Fruit fly (Drosophila melanogaster) whole organism, embryonic: Measurements from ENCODE around the gene RhoBTB.
A peak's percentile ranks its signal among the peaks of the same experiment; 100 is the strongest.

Source experiments
- Asciz ChIP-seq: fragments of 200-800 bp; sonication (Bioruptor generic); optimal IDR thresholded peaks from 2 replicates; lab custom pipeline; 2017; ENCODE audit warnings: missing biosample characterization, mild to moderate bottlenecking, missing genetic modification characterization, missing genetic modification reagents
- CG1024 ChIP-seq: fragments of 200-800 bp; sonication (Bioruptor generic); IDR thresholded peaks from 2 replicates; pipeline ENCODE4 v1.3.6; 2022; ENCODE audit warnings: missing biosample characterization, missing genetic modification characterization
- CG12769 ChIP-seq: fragments of 200-800 bp; sonication (Bioruptor generic); optimal IDR thresholded peaks from 2 replicates; lab custom pipeline; 2019; ENCODE audit warnings: missing biosample characterization, mild to moderate bottlenecking, missing genetic modification characterization, moderate library complexity
- CG13287 ChIP-seq: fragments of 200-800 bp; sonication (Bioruptor generic); IDR thresholded peaks from 2 replicates; pipeline ENCODE4 v1.3.6; 2022; ENCODE audit warnings: missing biosample characterization, missing genetic modification characterization; ENCODE audit not compliant: partially characterized antibody
- CG16863 ChIP-seq: fragments of 200-800 bp; sonication (Bioruptor generic); optimal IDR thresholded peaks from 3 replicates; lab custom pipeline; 2016; ENCODE audit warnings: missing biosample characterization, missing genetic modification characterization
- CG17568 ChIP-seq: fragments of 200-800 bp; sonication (Bioruptor generic); optimal IDR thresholded peaks from 2 replicates; lab custom pipeline; 2018; ENCODE audit warnings: missing biosample characterization, mild to moderate bottlenecking, missing genetic modification characterization, moderate library complexity
- CG30020 ChIP-seq: fragments of 200-800 bp; optimal IDR thresholded peaks from 2 replicates; lab custom pipeline; 2019; ENCODE audit warnings: missing biosample characterization, mild to moderate bottlenecking, missing genetic modification characterization, moderate library complexity
- CG4360 ChIP-seq: fragments of 200-800 bp; sonication (Bioruptor generic); IDR thresholded peaks from 2 replicates; pipeline ENCODE4 v1.3.6; 2022; ENCODE audit warnings: missing biosample characterization, missing genetic modification characterization
- CG4617 ChIP-seq: fragments of 200-800 bp; sonication (Bioruptor generic); optimal IDR thresholded peaks from 3 replicates; lab custom pipeline; 2016; ENCODE audit warnings: missing biosample characterization, missing genetic modification characterization, borderline replicate concordance
- CG6813 ChIP-seq: fragments of 200-800 bp; sonication (Bioruptor generic); optimal IDR thresholded peaks from 2 replicates; lab custom pipeline; 2017; ENCODE audit warnings: missing biosample characterization, missing genetic modification characterization, mild to moderate bottlenecking, moderate library complexity, missing genetic modification reagents
- CG7839 ChIP-seq: fragments of 200-800 bp; sonication (Bioruptor generic); optimal IDR thresholded peaks from 3 replicates; lab custom pipeline; 2018; ENCODE audit warnings: missing biosample characterization, mild to moderate bottlenecking, missing genetic modification characterization, moderate library complexity
- CG8359 ChIP-seq: fragments of 200-800 bp; sonication (Bioruptor generic); optimal IDR thresholded peaks from 2 replicates; lab custom pipeline; 2017; ENCODE audit warnings: missing biosample characterization, mild to moderate bottlenecking, missing genetic modification characterization, borderline replicate concordance
- CG8478 ChIP-seq: fragments of >200 bp; optimal IDR thresholded peaks from 2 replicates; lab custom pipeline; 2018
- Camta ChIP-seq: fragments of 200-800 bp; sonication (Bioruptor generic); optimal IDR thresholded peaks from 2 replicates; lab custom pipeline; 2016; ENCODE audit warnings: missing biosample characterization, missing genetic modification characterization
- D ChIP-seq, 2 experiments: fragments of 200-800 bp in 1 of 2; fragments of >200 bp in 1 of 2; sonication (Bioruptor generic) in 1 of 2; optimal IDR thresholded peaks; 2 replicates in 1 of 2; 3 replicates in 1 of 2; lab custom pipeline; 2017; ENCODE audit warnings: mild to moderate bottlenecking in 1 of 2, missing biosample characterization in 1 of 2, missing genetic modification characterization in 1 of 2, missing genetic modification reagents in 1 of 2
- Dref ChIP-seq: fragments of 200-800 bp; sonication (Bioruptor generic); IDR thresholded peaks from 2 replicates; pipeline ENCODE4 v1.3.6; 2022; ENCODE audit warnings: missing biosample characterization, missing genetic modification characterization
- Gug ChIP-seq: fragments of 200-800 bp; sonication (Bioruptor generic); IDR thresholded peaks from 4 replicates; pipeline ENCODE4 v1.3.6; 2022; ENCODE audit warnings: missing biosample characterization, missing genetic modification characterization
- HLHmδ ChIP-seq: fragments of 200-800 bp; sonication (Bioruptor generic); optimal IDR thresholded peaks from 2 replicates; lab custom pipeline; 2018; ENCODE audit warnings: missing biosample characterization, mild to moderate bottlenecking, missing genetic modification characterization, moderate library complexity
- Hmx ChIP-seq: fragments of 200-800 bp; sonication (Bioruptor generic); optimal IDR thresholded peaks from 2 replicates; lab custom pipeline; 2016; ENCODE audit warnings: missing biosample characterization, missing genetic modification characterization
- Hr78 ChIP-seq, 2 experiments: fragments of 200-800 bp in 1 of 2; fragments of >200 bp in 1 of 2; sonication (Bioruptor generic) in 1 of 2; optimal IDR thresholded peaks; 2 replicates each; lab custom pipeline; 2017 to 2019; ENCODE audit warnings: missing biosample characterization in 2 of 2, missing genetic modification characterization in 2 of 2, mild to moderate bottlenecking in 1 of 2, moderate library complexity in 1 of 2
- Nf-YA ChIP-seq: fragments of 200-800 bp; sonication (Bioruptor generic); IDR thresholded peaks from 2 replicates; pipeline ENCODE4 v1.3.6; 2022; ENCODE audit warnings: missing biosample characterization, missing genetic modification characterization
- NfI ChIP-seq: fragments of 200-800 bp; sonication (Bioruptor generic); optimal IDR thresholded peaks from 3 replicates; lab custom pipeline; 2018; ENCODE audit warnings: missing biosample characterization, mild to moderate bottlenecking, missing genetic modification characterization, moderate library complexity
- Opbp ChIP-seq: fragments of 200-800 bp; sonication (Bioruptor generic); IDR thresholded peaks from 3 replicates; pipeline ENCODE4 v1.3.6; 2022; ENCODE audit warnings: missing biosample characterization, missing genetic modification characterization; ENCODE audit not compliant: partially characterized antibody
- Sox100B ChIP-seq: fragments of 200-800 bp; sonication (Bioruptor generic); optimal IDR thresholded peaks from 3 replicates; lab custom pipeline; 2018; ENCODE audit warnings: missing biosample characterization, mild to moderate bottlenecking, missing genetic modification characterization
- Trl ChIP-seq, 3 experiments: fragments of >200 bp in 2 of 3; fragments of 200-800 bp in 1 of 3; sonication (Bioruptor generic) in 1 of 3; optimal IDR thresholded peaks; 2 replicates in 1 of 3; 3 replicates in 2 of 3; lab custom pipeline; 2016 to 2017; ENCODE audit warnings: missing biosample characterization in 1 of 3, missing genetic modification characterization in 1 of 3
- chif ChIP-seq, 2 experiments: fragments of 200-800 bp; sonication (Bioruptor generic); optimal IDR thresholded peaks; 3 replicates each; lab custom pipeline; 2016; ENCODE audit warnings: missing biosample characterization in 2 of 2, missing genetic modification characterization in 2 of 2
- corto ChIP-seq: fragments of 200-800 bp; sonication (Bioruptor generic); optimal IDR thresholded peaks from 2 replicates; lab custom pipeline; 2016; ENCODE audit warnings: missing biosample characterization, mild to moderate bottlenecking, missing genetic modification characterization, moderate library complexity
- crol ChIP-seq: fragments of 200-800 bp; sonication (Bioruptor generic); IDR thresholded peaks from 2 replicates; pipeline ENCODE4 v1.3.6; 2022; ENCODE audit warnings: missing biosample characterization, missing genetic modification characterization
- dmrt99B ChIP-seq: fragments of 200-800 bp; sonication (Bioruptor generic); optimal IDR thresholded peaks from 2 replicates; lab custom pipeline; 2018; ENCODE audit warnings: missing biosample characterization, mild to moderate bottlenecking, missing genetic modification characterization, moderate library complexity
- eve ChIP-seq, 2 experiments: fragments of >200 bp; optimal IDR thresholded peaks; 2 replicates each; lab custom pipeline; 2017; ENCODE audit warnings: missing biosample characterization in 2 of 2, missing genetic modification characterization in 2 of 2
- h ChIP-seq: fragments of >200 bp; optimal IDR thresholded peaks from 2 replicates; lab custom pipeline; 2017
- hbn ChIP-seq: fragments of 200-800 bp; sonication (Bioruptor generic); IDR thresholded peaks from 2 replicates; pipeline ENCODE4 v1.3.6; 2022; ENCODE audit warnings: missing biosample characterization, missing genetic modification characterization; ENCODE audit not compliant: partially characterized antibody
- jumu ChIP-seq: fragments of 200-800 bp; sonication (Bioruptor generic); optimal IDR thresholded peaks from 3 replicates; lab custom pipeline; 2016; ENCODE audit warnings: missing biosample characterization, missing genetic modification characterization
- kni ChIP-seq: fragments of 200-800 bp; sonication (Bioruptor generic); optimal IDR thresholded peaks from 3 replicates; lab custom pipeline; 2017; ENCODE audit warnings: mild to moderate bottlenecking, missing biosample characterization, missing genetic modification reagents, missing genetic modification characterization
- mirr ChIP-seq: fragments of 200-800 bp; sonication (Bioruptor generic); optimal IDR thresholded peaks from 3 replicates; lab custom pipeline; 2018; ENCODE audit warnings: missing biosample characterization, mild to moderate bottlenecking, missing genetic modification characterization
- nerfin-2 ChIP-seq: fragments of 200-800 bp; sonication (Bioruptor generic); IDR thresholded peaks from 2 replicates; pipeline ENCODE4 v1.3.6; 2022; ENCODE audit warnings: missing biosample characterization, missing genetic modification characterization; ENCODE audit not compliant: partially characterized antibody
- onecut ChIP-seq: fragments of 200-800 bp; sonication (Bioruptor generic); IDR thresholded peaks from 2 replicates; pipeline ENCODE4 v1.3.6; 2022; ENCODE audit warnings: missing biosample characterization, missing genetic modification characterization
- otp ChIP-seq: fragments of 200-800 bp; sonication (Bioruptor generic); IDR thresholded peaks from 3 replicates; pipeline ENCODE4, ENCODE4 v1.3.6; 2022; ENCODE audit warnings: missing biosample characterization, missing genetic modification characterization
- rib ChIP-seq: fragments of 200-800 bp; sonication (Bioruptor generic); IDR thresholded peaks from 2 replicates; pipeline ENCODE4 v1.3.6; 2022; ENCODE audit warnings: missing biosample characterization, missing genetic modification characterization
- run ChIP-seq: fragments of 200-800 bp; sonication (Bioruptor generic); optimal IDR thresholded peaks from 3 replicates; lab custom pipeline; 2018; ENCODE audit warnings: missing biosample characterization, mild to moderate bottlenecking, missing genetic modification characterization
- sr ChIP-seq: fragments of 200-800 bp; sonication (Bioruptor generic); IDR thresholded peaks from 3 replicates; pipeline ENCODE4 v1.3.6; 2022; ENCODE audit warnings: missing biosample characterization, missing genetic modification characterization
- ssp ChIP-seq: fragments of 200-800 bp; sonication (Bioruptor generic); IDR thresholded peaks from 2 replicates; pipeline ENCODE4 v1.3.6; 2022; ENCODE audit warnings: missing biosample characterization, missing genetic modification characterization
- tna ChIP-seq: fragments of 200-800 bp; sonication (Bioruptor generic); IDR thresholded peaks from 2 replicates; pipeline ENCODE4 v1.3.6; 2022; ENCODE audit warnings: missing biosample characterization, missing genetic modification characterization; ENCODE audit not compliant: partially characterized antibody
- tup ChIP-seq: fragments of 200-800 bp; sonication (Bioruptor generic); optimal IDR thresholded peaks from 2 replicates; lab custom pipeline; 2016; ENCODE audit warnings: missing biosample characterization, mild to moderate bottlenecking, missing genetic modification characterization, moderate library complexity
- unc-4 ChIP-seq: fragments of 200-800 bp; sonication (Bioruptor generic); IDR thresholded peaks from 2 replicates; pipeline ENCODE4 v1.3.6; 2022; ENCODE audit warnings: missing biosample characterization, missing genetic modification characterization; ENCODE audit not compliant: partially characterized antibody
- vnd ChIP-seq: fragments of 200-800 bp; sonication (Bioruptor generic); IDR thresholded peaks from 3 replicates; pipeline ENCODE4 v1.3.6; 2022; ENCODE audit warnings: missing biosample characterization, missing genetic modification characterization; ENCODE audit not compliant: partially characterized antibody
- wor ChIP-seq: fragments of 200-800 bp; sonication (Bioruptor generic); IDR thresholded peaks from 2 replicates; pipeline ENCODE4 v1.3.6; 2022; ENCODE audit warnings: missing biosample characterization, missing genetic modification characterization
- zen ChIP-seq: fragments of 200-800 bp; sonication (Bioruptor generic); optimal IDR thresholded peaks from 3 replicates; lab custom pipeline; 2018; ENCODE audit warnings: missing biosample characterization, mild to moderate bottlenecking, missing genetic modification characterization, moderate library complexity

RhoBTB gene

dm6 chr3L:20396047-20396446 is 20.0 kb downstream of the RhoBTB start:
- TF ChIP-seq Dref (no peak), D (optimal IDR thresholded peaks at IDR 0.05; lab: Kevin White, UChicago) (no peak), D (GFP tag; optimal IDR thresholded peaks at IDR 0.05; lab: Kevin White, UChicago) (no peak), dmrt99B (tag; lab: Kevin White, UChicago) (no peak), chif (GFP tag; optimal IDR thresholded peaks at IDR 0.05; lab: Kevin White, UChicago) (no peak), CG17568 (GFP tag; lab: Kevin White, UChicago) (peak; percentile 19), Hmx (GFP tag; lab: Kevin White, UChicago) (peak; percentile 44), CG6813 (peak; percentile 31), eve (GFP tag; optimal IDR thresholded peaks at IDR 0.05; lab: Kevin White, UChicago) (peak in 1 of 2 experiments; percentile 58), CG30020 (tag; lab: Kevin White, UChicago) (no peak), vnd (no peak)

dm6 chr3L:20397770-20398169 is 21.7 kb downstream of the RhoBTB start:
- TF ChIP-seq CG7839 (tag; lab: Kevin White, UChicago): no peak
- TF ChIP-seq hbn (GFP tag; lab: Robert Waterston, UW): 0 out of 2 replicates have a peak, but pooled peaks have one; percentile 29
- TF ChIP-seq CG16863 (GFP tag; lab: Kevin White, UChicago): no peak
- TF ChIP-seq CG1024 (GFP tag; lab: Robert Waterston, UW): no peak
- TF ChIP-seq jumu (GFP tag; lab: Kevin White, UChicago): no peak
- peak; percentile 21; the same call in 1 of the 2 replicates for TF ChIP-seq Nf-YA
- TF ChIP-seq Hr78 (GFP tag; optimal IDR thresholded peaks at IDR 0.05; lab: Kevin White, UChicago): no peak
- no peak for TF ChIP-seq kni (GFP tag; lab: Kevin White, UChicago)
- peak; percentile 80 for TF ChIP-seq sr
- no peak for TF ChIP-seq zen (tag; lab: Kevin White, UChicago)
- TF ChIP-seq rib (GFP tag; lab: Robert Waterston, UW): peak; percentile 58; the same call in 1 of the 2 replicates
- TF ChIP-seq HLHmδ: no peak
- TF ChIP-seq Camta (GFP tag; lab: Kevin White, UChicago): no peak
- no peak for TF ChIP-seq ssp (GFP tag; lab: Robert Waterston, UW)
- no peak for TF ChIP-seq nerfin-2 (GFP tag; lab: Robert Waterston, UW)
- no peak for TF ChIP-seq h
- no peak for TF ChIP-seq corto (GFP tag; lab: Kevin White, UChicago)
- TF ChIP-seq CG8478 (lab: Kevin White, UChicago): no peak
- TF ChIP-seq otp (GFP tag; lab: Robert Waterston, UW): no peak
- no peak for TF ChIP-seq CG12769 (tag; lab: Kevin White, UChicago)
- TF ChIP-seq tup (GFP tag; lab: Kevin White, UChicago): no peak
- no peak for TF ChIP-seq Asciz
- TF ChIP-seq tna: 0 out of 2 replicates have a peak, but pooled peaks have one; percentile 30
- TF ChIP-seq wor (GFP tag; lab: Robert Waterston, UW): no peak
- no peak; the same call in 1 of the 2 replicates for TF ChIP-seq CG13287
- TF ChIP-seq mirr (GFP tag; lab: Kevin White, UChicago): no peak
- TF ChIP-seq crol: peak; percentile 90
- no peak for TF ChIP-seq CG8359 (GFP tag; lab: Kevin White, UChicago)
- no peak for TF ChIP-seq run (tag; lab: Kevin White, UChicago)
- no peak for TF ChIP-seq Gug
- no peak for TF ChIP-seq CG4617
- TF ChIP-seq unc-4 (GFP tag; lab: Robert Waterston, UW): peak; percentile 35; the same call in 1 of the 2 replicates
- 0 out of 3 replicates have a peak, but pooled peaks have one; percentile 22 for TF ChIP-seq Opbp (GFP tag; lab: Robert Waterston, UW)
- peak; percentile 24 for TF ChIP-seq onecut (GFP tag; lab: Robert Waterston, UW)
- no peak for TF ChIP-seq NfI (GFP tag; lab: Kevin White, UChicago)
- TF ChIP-seq Trl (optimal IDR thresholded peaks at IDR 0.05; lab: Kevin White, UChicago): peak in 1 of 2 experiments; percentile 18
- TF ChIP-seq Trl (GFP tag; optimal IDR thresholded peaks at IDR 0.05; lab: Kevin White, UChicago): no peak
- no peak for TF ChIP-seq CG4360 (GFP tag; lab: Robert Waterston, UW)
- TF ChIP-seq Sox100B (GFP tag; lab: Kevin White, UChicago): no peak
